Worm (Caenorhabditis elegans) whole organism, early embryonic: ENCODE results near the gene htas-1.
"Not testable (repeated sequence)": the region's sequence is repeated elsewhere in the genome, so short reads cannot be mapped to it uniquely, and the experiment has no call there.

Experiments used
- B0310.2 ChIP-seq: sonication (generic microtip); optimal IDR thresholded peaks from 2 replicates; lab custom pipeline; 2016; ENCODE audit warnings: mild to moderate bottlenecking, missing genetic modification characterization, missing compliant biosample characterization
- F13C5.2 ChIP-seq: sonication (generic microtip); optimal IDR thresholded peaks from 2 replicates; lab custom pipeline; 2017; ENCODE audit warnings: mild to moderate bottlenecking, missing genetic modification characterization, inconsistent platforms, missing compliant biosample characterization
- aly-1 ChIP-seq: sonication (generic microtip); optimal IDR thresholded peaks from 2 replicates; lab custom pipeline; 2016; ENCODE audit warnings: missing genetic modification characterization, missing compliant biosample characterization
- ama-1 ChIP-seq: fragments of 150-350 bp; optimal IDR thresholded peaks from 2 replicates; lab custom pipeline; 2014
- ceh-13 ChIP-seq: fragments of 200-800 bp; sonication (Bioruptor generic); optimal IDR thresholded peaks from 2 replicates; lab custom pipeline; 2018; ENCODE audit warnings: mild to moderate bottlenecking, missing genetic modification characterization, missing compliant biosample characterization
- ceh-36 ChIP-seq: sonication (generic microtip); optimal IDR thresholded peaks from 2 replicates; lab custom pipeline; 2016; ENCODE audit warnings: missing genetic modification characterization, inconsistent platforms, missing compliant biosample characterization
- ets-7 ChIP-seq: sonication (generic microtip); optimal IDR thresholded peaks from 2 replicates; lab custom pipeline; 2016; ENCODE audit warnings: missing genotype, missing genetic modification characterization, missing compliant biosample characterization
- flt-1 ChIP-seq: fragments of 200-800 bp; sonication (Bioruptor generic); IDR thresholded peaks from 2 replicates; pipeline ENCODE4 v1.3.6; 2022; ENCODE audit warnings: missing genetic modification characterization, missing compliant biosample characterization
- hmbx-1 ChIP-seq: sonication (generic microtip); optimal IDR thresholded peaks from 2 replicates; lab custom pipeline; 2016; ENCODE audit warnings: mild to moderate bottlenecking, missing genetic modification characterization, missing compliant biosample characterization
- hmg-4 ChIP-seq: fragments of 200-800 bp; sonication (Bioruptor generic); optimal IDR thresholded peaks from 2 replicates; lab custom pipeline; 2018; ENCODE audit warnings: mild to moderate bottlenecking, missing genetic modification characterization, missing compliant biosample characterization
- hnd-1 ChIP-seq: sonication (generic microtip); optimal IDR thresholded peaks from 2 replicates; lab custom pipeline; 2016; ENCODE audit warnings: missing genetic modification characterization, missing compliant biosample characterization
- pes-1 ChIP-seq: fragments of 200-800 bp; sonication (Bioruptor generic); IDR thresholded peaks from 2 replicates; pipeline ENCODE4 v1.3.6; 2022; ENCODE audit warnings: missing genetic modification reagents, missing genetic modification characterization, missing compliant biosample characterization
- scrt-1 ChIP-seq: fragments of 200-800 bp; sonication (Bioruptor generic); IDR thresholded peaks from 2 replicates; pipeline ENCODE4 v1.3.6; 2022; ENCODE audit warnings: missing genetic modification characterization, missing compliant biosample characterization
- sea-1 ChIP-seq: fragments of 200-800 bp; sonication (Bioruptor generic); conservative IDR thresholded peaks from 2 replicates; pipeline ENCODE4 v1.3.6; 2022; ENCODE audit warnings: missing genetic modification characterization, missing compliant biosample characterization
- tbx-11 ChIP-seq: fragments of 200-800 bp; sonication (Bioruptor generic); IDR thresholded peaks from 2 replicates; pipeline ENCODE4 v1.3.6; 2022; ENCODE audit warnings: missing genetic modification characterization, missing compliant biosample characterization
- tbx-37 ChIP-seq: fragments of 200-800 bp; sonication (Bioruptor generic); conservative IDR thresholded peaks from 2 replicates; pipeline ENCODE4 v1.3.6; 2022; ENCODE audit warnings: missing genetic modification reagents, missing genetic modification characterization, missing compliant biosample characterization
- tra-4 ChIP-seq: sonication (generic microtip); optimal IDR thresholded peaks from 2 replicates; lab custom pipeline; 2017; ENCODE audit warnings: missing genetic modification characterization, missing compliant biosample characterization

Gene htas-1

DNA sequence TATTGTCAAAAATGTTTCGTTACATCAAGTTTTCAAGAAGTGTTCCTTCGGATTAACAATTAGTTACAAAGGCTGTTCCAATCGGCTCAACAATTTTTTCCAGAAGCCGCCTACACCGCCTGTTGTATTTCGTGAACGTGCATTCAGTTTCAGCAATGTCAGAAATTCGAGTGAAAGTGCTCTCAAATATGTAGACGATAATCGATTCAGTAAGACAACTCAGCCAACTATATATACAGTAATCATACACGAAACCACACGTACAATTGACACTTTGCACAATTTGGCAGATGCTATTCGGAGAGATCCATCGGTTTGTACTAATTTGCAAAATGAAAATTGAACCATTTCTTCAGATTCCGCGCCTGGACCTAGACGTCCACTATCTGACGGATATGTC, 13.2 kb upstream of the htas-1 start:
- TF ChIP-seq pes-1 (no peak), tbx-37 (GFP tag; lab: Robert Waterston, UW) (no peak), ama-1 (lab: Kevin White, UChicago) (no peak), sea-1 (no peak), hmg-4 (GFP tag; lab: Kevin White, UChicago) (no peak), scrt-1 (GFP tag; lab: Robert Waterston, UW) (no peak), ceh-13 (no peak), ets-7 (tag; lab: Kevin White, UChicago) (no peak)

DNA sequence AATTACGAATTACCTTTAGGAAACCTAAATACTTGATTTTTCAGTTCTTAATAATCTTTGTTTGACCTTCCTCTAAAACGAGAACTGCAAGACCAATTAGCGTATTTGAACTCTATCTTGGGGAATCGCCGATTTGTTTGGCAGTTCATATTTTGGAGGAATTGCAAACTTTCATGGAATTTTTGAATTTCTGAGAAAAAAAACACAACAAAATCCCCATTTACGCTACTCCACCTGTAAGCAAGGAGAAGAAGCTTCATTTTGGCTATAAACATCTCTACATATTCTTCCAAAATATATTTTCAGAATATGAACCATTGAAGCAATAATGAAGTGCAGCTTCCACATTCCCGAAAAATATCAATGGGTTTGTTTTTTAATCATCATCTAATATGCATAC, 9.5 kb upstream of the htas-1 start, which contains the start of gene twk-9:
TSS of gene twk-9 (plus strand) at position 301 of the 400 bp plus-strand sequence.
- no peak for TF ChIP-seq scrt-1 (GFP tag; lab: Robert Waterston, UW)

DNA sequence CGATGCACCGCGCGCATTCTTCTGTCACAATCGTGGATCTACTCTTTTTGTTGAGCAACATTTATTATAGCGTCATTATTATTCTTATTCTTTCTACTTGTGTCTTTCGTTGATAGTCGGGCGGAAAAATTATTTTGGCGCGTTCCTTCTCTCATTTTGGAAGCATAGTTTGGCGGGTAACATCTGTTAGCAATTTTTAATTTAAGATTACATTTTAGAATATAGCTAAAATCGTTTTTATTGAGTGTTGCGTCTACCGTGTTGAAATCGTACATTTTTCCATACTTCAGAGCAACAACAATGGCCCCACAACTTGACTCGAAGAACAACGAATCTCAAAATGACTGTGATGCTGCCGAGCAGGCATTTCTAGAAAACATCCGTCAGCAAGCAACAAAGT, 7.3 kb upstream of the htas-1 start, which contains the start of gene sdz-36:
TSS of gene sdz-36 (plus strand) at position 301 of the 400 bp plus-strand sequence.
- no peak for TF ChIP-seq hnd-1 (tag; lab: Kevin White, UChicago)
- no peak for TF ChIP-seq ceh-36 (tag; lab: Kevin White, UChicago)
- TF ChIP-seq flt-1: no peak
- no peak for TF ChIP-seq tbx-11 (GFP tag; lab: Robert Waterston, UW)
- TF ChIP-seq sea-1: no peak
- no peak for TF ChIP-seq hmbx-1
- TF ChIP-seq hmg-4 (GFP tag; lab: Kevin White, UChicago): no peak
- TF ChIP-seq pes-1: no peak
- TF ChIP-seq B0310.2 (tag; lab: Kevin White, UChicago): no peak
- TF ChIP-seq aly-1 (tag; lab: Kevin White, UChicago): no peak
- no peak for TF ChIP-seq tbx-37 (GFP tag; lab: Robert Waterston, UW)
- no peak for TF ChIP-seq F13C5.2 (tag; lab: Kevin White, UChicago)
- TF ChIP-seq scrt-1 (GFP tag; lab: Robert Waterston, UW): no peak
- no peak for TF ChIP-seq ets-7 (tag; lab: Kevin White, UChicago)
- no peak for TF ChIP-seq ceh-13
- TF ChIP-seq tra-4 (tag; lab: Kevin White, UChicago): no peak

DNA sequence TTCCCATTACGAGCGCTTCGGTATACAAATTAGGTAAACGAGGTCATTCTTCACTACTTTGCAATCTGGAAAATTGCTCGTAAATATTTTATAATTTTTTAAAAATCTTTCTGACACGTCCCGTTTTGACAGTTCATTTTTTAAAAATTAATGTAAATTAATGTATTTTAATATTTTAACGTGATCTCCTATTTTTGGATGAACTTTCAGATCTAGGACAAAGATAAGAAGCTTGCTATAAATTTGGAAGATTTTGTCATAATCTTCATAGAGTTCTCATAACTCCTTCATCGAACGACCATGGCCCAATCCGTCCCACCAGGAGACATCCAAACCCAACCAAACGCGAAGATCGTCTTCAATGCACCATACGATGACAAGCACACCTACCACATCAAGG, 5.4 kb upstream of the htas-1 start, which contains the start of gene msp-76:
TSS of gene msp-76 (plus strand) at position 301 of the 400 bp plus-strand sequence.
- not testable (repeated sequence) for TF ChIP-seq pes-1; flt-1; ets-7 (tag; lab: Kevin White, UChicago)

DNA sequence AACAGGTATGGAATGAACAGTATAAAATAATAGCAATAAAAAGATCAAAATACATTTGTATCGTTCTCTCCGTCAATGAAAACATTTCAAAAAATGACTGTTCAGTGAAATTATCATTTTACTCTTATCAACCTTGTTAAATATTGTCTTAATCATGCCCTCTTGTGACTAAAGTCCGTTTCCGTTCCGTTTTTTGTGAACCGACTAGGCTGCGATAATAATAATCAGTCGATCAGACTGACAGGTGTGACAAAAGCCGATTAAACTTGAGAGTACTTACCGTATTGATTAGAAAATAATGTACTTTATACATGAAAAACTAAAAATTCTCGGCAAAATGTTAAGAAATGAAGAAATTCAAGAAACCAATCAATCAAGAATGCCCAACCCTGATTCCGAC, 819 bp downstream of the htas-1 start, which contains the start of gene ins-7:
TSS of gene ins-7 (minus strand) at position 332 of the 400 bp plus-strand sequence.
- TF ChIP-seq F13C5.2 (tag; lab: Kevin White, UChicago) (no peak), ceh-36 (tag; lab: Kevin White, UChicago) (no peak), aly-1 (tag; lab: Kevin White, UChicago) (no peak), ama-1 (lab: Kevin White, UChicago) (no peak), B0310.2 (tag; lab: Kevin White, UChicago) (no peak), scrt-1 (GFP tag; lab: Robert Waterston, UW) (no peak), ceh-13 (no peak), flt-1 (no peak), ets-7 (tag; lab: Kevin White, UChicago) (no peak), hmbx-1 (no peak), tbx-11 (GFP tag; lab: Robert Waterston, UW) (no peak), tra-4 (tag; lab: Kevin White, UChicago) (no peak)

DNA sequence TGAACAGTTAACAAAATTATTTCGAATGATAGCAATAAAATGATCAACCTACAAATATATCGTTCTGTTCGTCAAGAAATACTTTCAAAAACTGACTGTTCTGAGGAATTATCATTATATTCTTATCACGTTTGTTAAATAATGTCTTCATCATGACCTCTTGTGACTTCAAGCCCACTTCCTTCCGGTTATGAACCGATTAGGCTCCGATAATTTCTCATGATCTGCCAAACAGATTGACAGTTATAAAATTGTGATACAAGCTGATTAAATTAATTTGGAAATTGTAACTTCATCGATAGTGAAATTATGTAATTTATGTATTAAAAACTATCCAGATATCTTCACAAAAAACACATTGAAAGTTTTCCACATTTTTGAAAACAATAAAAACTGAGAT, 2.5 kb downstream of the htas-1 start, which contains the start of gene ins-8:
TSS of gene ins-8 (minus strand) at position 101 of the 400 bp plus-strand sequence.
- TF ChIP-seq sea-1: no peak
- no peak for TF ChIP-seq ets-7 (tag; lab: Kevin White, UChicago)
- no peak for TF ChIP-seq tbx-37 (GFP tag; lab: Robert Waterston, UW)
- TF ChIP-seq flt-1: no peak
- TF ChIP-seq ama-1 (lab: Kevin White, UChicago): no peak
- TF ChIP-seq ceh-13: no peak
- no peak for TF ChIP-seq tra-4 (tag; lab: Kevin White, UChicago)
- no peak for TF ChIP-seq B0310.2 (tag; lab: Kevin White, UChicago)

DNA sequence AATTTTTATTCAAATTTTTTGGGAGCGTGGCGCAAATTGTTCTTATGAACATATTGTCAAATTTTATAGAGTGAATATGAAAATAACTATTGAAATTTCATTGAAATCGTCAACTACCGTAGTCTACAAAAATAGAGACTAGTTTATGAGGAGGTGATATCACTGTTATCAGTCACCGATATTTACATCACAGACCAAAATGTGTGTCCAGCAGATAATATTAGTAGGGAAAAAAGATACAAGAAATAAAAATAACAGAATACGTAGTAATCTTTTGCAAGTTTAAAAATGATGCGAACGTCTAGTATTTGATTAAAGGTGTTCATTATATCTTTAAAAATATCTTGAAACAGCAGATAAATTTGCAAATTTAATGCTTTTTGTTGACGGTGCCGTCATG, 4.0 kb downstream of the htas-1 start:
- TF ChIP-seq tbx-11 (GFP tag; lab: Robert Waterston, UW): no peak
- no peak for TF ChIP-seq tbx-37 (GFP tag; lab: Robert Waterston, UW)
- TF ChIP-seq pes-1: no peak
- TF ChIP-seq B0310.2 (tag; lab: Kevin White, UChicago): no peak
- TF ChIP-seq ceh-36 (tag; lab: Kevin White, UChicago): no peak
- TF ChIP-seq ets-7 (tag; lab: Kevin White, UChicago): no peak
- TF ChIP-seq flt-1: no peak
- no peak for TF ChIP-seq hmbx-1
- no peak for TF ChIP-seq scrt-1 (GFP tag; lab: Robert Waterston, UW)
- no peak for TF ChIP-seq sea-1
- TF ChIP-seq tra-4 (tag; lab: Kevin White, UChicago): no peak
- TF ChIP-seq hmg-4 (GFP tag; lab: Kevin White, UChicago): no peak
- no peak for TF ChIP-seq aly-1 (tag; lab: Kevin White, UChicago)

DNA sequence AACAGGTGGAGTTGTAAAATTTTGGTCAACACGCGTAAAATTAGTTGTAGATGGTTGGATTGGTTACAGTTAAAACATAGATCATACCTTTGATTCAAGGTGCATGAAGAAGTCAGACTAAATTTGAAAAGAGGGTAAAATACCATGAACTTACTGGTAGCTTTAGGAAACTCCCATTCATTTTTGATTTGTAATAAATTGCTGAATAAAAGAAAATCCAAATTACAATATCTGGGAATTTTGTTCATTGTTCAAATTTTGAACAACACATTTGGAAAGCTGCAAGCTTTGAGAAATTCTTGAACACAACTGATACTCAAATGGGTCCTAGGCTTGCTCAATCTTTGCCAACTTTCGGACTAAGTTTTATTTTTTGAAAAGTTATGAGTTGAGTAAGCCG, 5.3 kb downstream of the htas-1 start:
- TF ChIP-seq aly-1 (tag; lab: Kevin White, UChicago) (no peak), ama-1 (lab: Kevin White, UChicago) (no peak), tra-4 (tag; lab: Kevin White, UChicago) (no peak)
